Fruit fly (Drosophila melanogaster): Measurements from ENCODE around the gene CG32982.

The CG32982 gene

DNA sequence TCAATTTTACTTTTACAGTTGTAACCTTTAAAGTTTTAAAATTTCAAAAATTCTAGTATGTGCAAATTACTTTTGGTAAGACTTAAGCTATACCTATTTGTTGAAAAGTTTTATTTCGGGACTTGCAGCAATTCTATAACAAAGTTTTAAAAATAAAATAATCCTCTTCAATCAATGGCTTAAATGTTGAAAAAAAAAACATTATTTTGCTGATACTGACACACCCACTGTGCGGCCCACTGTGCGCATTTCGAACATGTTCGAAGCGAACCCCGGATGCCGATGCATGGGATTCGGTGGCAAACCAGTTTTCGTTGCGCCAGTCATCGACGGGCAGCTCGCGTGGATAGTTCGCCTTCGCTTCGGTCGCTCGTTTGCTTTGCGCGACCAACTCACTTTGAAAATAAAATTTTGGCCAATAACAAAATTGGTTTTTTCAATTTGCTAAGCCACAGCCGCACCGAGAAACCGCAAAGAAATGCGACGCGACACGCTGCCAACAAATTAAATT, at the start of gene CG32982:
Gene CG32982, plus strand, starts transcription at position 320 of the 511 bp plus-strand sequence.
- peak; percentile 66 for TF ChIP-seq Hnf4 (GFP tag; optimal IDR thresholded peaks at IDR 0.05)
- TF ChIP-seq psq (GFP tag; optimal IDR thresholded peaks at IDR 0.05): peak; percentile 71
- peak; percentile 58 for TF ChIP-seq ey (GFP tag; optimal IDR thresholded peaks at IDR 0.05)
- TF ChIP-seq HLH106 (tag; optimal IDR thresholded peaks at IDR 0.05): peak; percentile 89
- TF ChIP-seq Vsx2 (GFP tag; optimal IDR thresholded peaks at IDR 0.05; ENCODE audit: partially characterized antibody): peak; percentile 66
- TF ChIP-seq jim (GFP tag; optimal IDR thresholded peaks at IDR 0.05): no peak
- peak; percentile 91 for TF ChIP-seq sv (GFP tag; optimal IDR thresholded peaks at IDR 0.05)
- peak; percentile 86 for TF ChIP-seq Sp1 (GFP tag; optimal IDR thresholded peaks at IDR 0.05)
- no peak for TF ChIP-seq Rel (GFP tag; optimal IDR thresholded peaks at IDR 0.05)
- peak; percentile 34 for TF ChIP-seq Rel (tag; optimal IDR thresholded peaks at IDR 0.05)
- no peak for TF ChIP-seq N (GFP tag; optimal IDR thresholded peaks at IDR 0.05)
- TF ChIP-seq dl (GFP tag; optimal IDR thresholded peaks at IDR 0.05; ENCODE audit: insufficient read depth in 1 of 2, partially characterized antibody in 2 of 2): no peak
- TF ChIP-seq GATAd (GFP tag; optimal IDR thresholded peaks at IDR 0.05): no peak
- TF ChIP-seq pan (optimal IDR thresholded peaks at IDR 0.05): no peak
- TF ChIP-seq dsf (GFP tag; optimal IDR thresholded peaks at IDR 0.05; ENCODE audit: borderline replicate concordance): no peak
- TF ChIP-seq woc (GFP tag; optimal IDR thresholded peaks at IDR 0.05): peak; percentile 77
- TF ChIP-seq lola (GFP tag; optimal IDR thresholded peaks at IDR 0.05): no peak
- no peak for TF ChIP-seq Dfd (GFP tag; optimal IDR thresholded peaks at IDR 0.05)
- TF ChIP-seq Hr83 (GFP tag; optimal IDR thresholded peaks at IDR 0.05; ENCODE audit: poor library complexity, severe bottlenecking): peak; percentile 67
- no peak for TF ChIP-seq Hr78 (GFP tag; optimal IDR thresholded peaks at IDR 0.05)
- TF ChIP-seq usp (GFP tag; optimal IDR thresholded peaks at IDR 0.05): no peak
- TF ChIP-seq CG32264 (GFP tag; optimal IDR thresholded peaks at IDR 0.05): peak; percentile 39
- peak; percentile 5 for TF ChIP-seq sage (GFP tag; optimal IDR thresholded peaks at IDR 0.05)
- TF ChIP-seq Myc (optimal IDR thresholded peaks at IDR 0.05): peak; percentile 29
- TF ChIP-seq Dif (GFP tag; optimal IDR thresholded peaks at IDR 0.05; ENCODE audit: partially characterized antibody): peak; percentile 83
- peak; percentile 88 for TF ChIP-seq CG9705 (GFP tag; optimal IDR thresholded peaks at IDR 0.05)
- peak; percentile 60 for TF ChIP-seq Mio (GFP tag; optimal IDR thresholded peaks at IDR 0.05)
- TF ChIP-seq br (GFP tag; optimal IDR thresholded peaks at IDR 0.05): peak; percentile 85
- peak; percentile 31 for TF ChIP-seq tai (GFP tag; optimal IDR thresholded peaks at IDR 0.05)
- peak; percentile 30 for TF ChIP-seq Jra (GFP tag; optimal IDR thresholded peaks at IDR 0.05)
- peak; percentile 6 to 90 for TF ChIP-seq foxo (GFP tag; optimal IDR thresholded peaks at IDR 0.05)
- peak; percentile 33 for TF ChIP-seq brk (GFP tag; optimal IDR thresholded peaks at IDR 0.05)
- TF ChIP-seq fru (GFP tag; optimal IDR thresholded peaks at IDR 0.05): peak; percentile 89
- TF ChIP-seq OdsH (GFP tag; optimal IDR thresholded peaks at IDR 0.05): peak; percentile 80
- peak; percentile 77 for TF ChIP-seq dmrt93B (GFP tag; optimal IDR thresholded peaks at IDR 0.05)
- no peak for TF ChIP-seq Abd-B (GFP tag; optimal IDR thresholded peaks at IDR 0.05)
- TF ChIP-seq rgr (GFP tag; optimal IDR thresholded peaks at IDR 0.05): peak; percentile 83
- no peak for TF ChIP-seq CrebA (GFP tag; optimal IDR thresholded peaks at IDR 0.05; ENCODE audit: borderline replicate concordance)
- peak; percentile 86 for TF ChIP-seq h (GFP tag; optimal IDR thresholded peaks at IDR 0.05)

DNA sequence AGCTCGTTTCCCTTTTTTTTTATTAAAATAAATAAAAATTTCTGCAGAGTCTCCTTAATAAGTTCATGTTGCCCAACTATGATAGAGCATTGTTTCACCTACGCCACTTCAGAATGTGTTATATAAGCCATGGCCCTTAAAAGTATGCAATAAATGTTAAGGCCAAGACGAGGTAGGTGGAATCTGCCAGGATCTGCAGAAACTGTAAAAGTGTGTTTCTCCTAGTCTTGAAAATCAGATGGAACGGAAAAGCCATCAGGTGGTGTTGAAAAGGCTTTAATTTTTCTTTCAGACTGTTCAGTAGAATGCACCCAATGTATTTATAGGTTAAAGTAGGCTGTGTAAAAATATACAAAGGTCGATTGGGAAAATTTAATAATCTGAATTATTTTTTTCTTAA, 48.7 kb upstream of the CG32982 start, which contains the start of gene CG12439:
Gene CG12439, plus strand, starts transcription at position 301 of the 400 bp plus-strand sequence.
- TF ChIP-seq CG32264 (GFP tag; optimal IDR thresholded peaks at IDR 0.05): no peak
- TF ChIP-seq h (GFP tag; optimal IDR thresholded peaks at IDR 0.05): no peak
- no peak for TF ChIP-seq CG9705 (GFP tag; optimal IDR thresholded peaks at IDR 0.05)
- TF ChIP-seq psq (GFP tag; optimal IDR thresholded peaks at IDR 0.05): no peak
- TF ChIP-seq Rel (GFP tag; optimal IDR thresholded peaks at IDR 0.05): no peak
- TF ChIP-seq Rel (tag; optimal IDR thresholded peaks at IDR 0.05): no peak
- TF ChIP-seq sv (GFP tag; optimal IDR thresholded peaks at IDR 0.05): no peak
- TF ChIP-seq Dfd (GFP tag; optimal IDR thresholded peaks at IDR 0.05): no peak
- no peak for TF ChIP-seq Hnf4 (GFP tag; optimal IDR thresholded peaks at IDR 0.05)
- TF ChIP-seq Abd-B (GFP tag; optimal IDR thresholded peaks at IDR 0.05): no peak
- no peak for TF ChIP-seq foxo (GFP tag; optimal IDR thresholded peaks at IDR 0.05)
- TF ChIP-seq Hr83 (GFP tag; optimal IDR thresholded peaks at IDR 0.05; ENCODE audit: poor library complexity, severe bottlenecking): no peak
- TF ChIP-seq OdsH (GFP tag; optimal IDR thresholded peaks at IDR 0.05): no peak
- no peak for TF ChIP-seq CrebA (GFP tag; optimal IDR thresholded peaks at IDR 0.05; ENCODE audit: borderline replicate concordance)
- TF ChIP-seq Mio (GFP tag; optimal IDR thresholded peaks at IDR 0.05): no peak
- TF ChIP-seq Myc (optimal IDR thresholded peaks at IDR 0.05): no peak
- TF ChIP-seq Jra (GFP tag; optimal IDR thresholded peaks at IDR 0.05): no peak
- TF ChIP-seq rgr (GFP tag; optimal IDR thresholded peaks at IDR 0.05): no peak
- TF ChIP-seq sage (GFP tag; optimal IDR thresholded peaks at IDR 0.05): no peak
- no peak for TF ChIP-seq GATAd (GFP tag; optimal IDR thresholded peaks at IDR 0.05)
- TF ChIP-seq Sp1 (GFP tag; optimal IDR thresholded peaks at IDR 0.05): no peak

Measured in whole organism, wandering third instar larva.